Worm (Caenorhabditis elegans) whole organism, mixed stage, embryonic: ENCODE data around the gene clec-205.

Experiments
- M03D4.4 ChIP-seq: sonication (generic microtip); optimal IDR thresholded peaks from 2 replicates; lab custom pipeline; 2017; ENCODE audit warnings: mild to moderate bottlenecking, missing genetic modification characterization, missing compliant biosample characterization
- bed-3 ChIP-seq: fragments of 200-800 bp; sonication (Bioruptor generic); optimal IDR thresholded peaks from 3 replicates; lab custom pipeline; 2018; ENCODE audit warnings: mild to moderate bottlenecking, missing genetic modification characterization, moderate library complexity, missing compliant biosample characterization
- blmp-1 ChIP-seq: fragments of 150-350 bp; optimal IDR thresholded peaks from 2 replicates; lab custom pipeline; 2014; ENCODE audit warnings: missing biosample characterization, missing genetic modification characterization
- ceh-39 ChIP-seq: fragments of 150-350 bp; optimal IDR thresholded peaks from 2 replicates; lab custom pipeline; 2014; ENCODE audit warnings: missing biosample characterization, missing genetic modification characterization
- ceh-83 ChIP-seq: fragments of 200-800 bp; sonication (Bioruptor generic); optimal IDR thresholded peaks from 2 replicates; lab custom pipeline; 2018; ENCODE audit warnings: mild to moderate bottlenecking, missing genetic modification characterization, missing compliant biosample characterization
- ces-1 ChIP-seq: fragments of 150-350 bp; optimal IDR thresholded peaks from 2 replicates; lab custom pipeline; 2014; ENCODE audit warnings: missing biosample characterization, missing genetic modification reagents, missing genetic modification characterization
- drap-1 ChIP-seq: fragments of 200-800 bp; sonication (Bioruptor generic); optimal IDR thresholded peaks from 3 replicates; lab custom pipeline; 2018; ENCODE audit warnings: mild to moderate bottlenecking, missing genetic modification characterization, missing compliant biosample characterization
- elt-1 ChIP-seq: sonication (generic microtip); optimal IDR thresholded peaks from 2 replicates; lab custom pipeline; 2017; ENCODE audit warnings: missing genetic modification characterization, mild to moderate bottlenecking, missing compliant biosample characterization, antibody characterized with exemption, moderate library complexity, borderline replicate concordance; ENCODE audit not compliant: insufficient read depth
- elt-3 ChIP-seq: fragments of 150-350 bp; optimal IDR thresholded peaks from 2 replicates; lab custom pipeline; 2014; ENCODE audit warnings: missing biosample characterization, missing genetic modification characterization
- ham-2 ChIP-seq: fragments of 200-800 bp; sonication (Bioruptor generic); optimal IDR thresholded peaks from 2 replicates; lab custom pipeline; 2018; ENCODE audit warnings: mild to moderate bottlenecking, missing genetic modification characterization, missing compliant biosample characterization
- hlh-1 ChIP-seq: fragments of 150-350 bp; optimal IDR thresholded peaks from 2 replicates; lab custom pipeline; 2014; ENCODE audit warnings: missing biosample characterization, missing genetic modification reagents, missing genetic modification characterization
- lin-13 ChIP-seq: fragments of 150-350 bp; optimal IDR thresholded peaks from 2 replicates; lab custom pipeline; 2014; ENCODE audit warnings: missing biosample characterization, missing genetic modification characterization
- lin-32 ChIP-seq: fragments of 200-800 bp; sonication (Bioruptor generic); optimal IDR thresholded peaks from 2 replicates; lab custom pipeline; 2018; ENCODE audit warnings: mild to moderate bottlenecking, missing genetic modification characterization, missing compliant biosample characterization
- lsy-2 ChIP-seq: fragments of 150-350 bp; optimal IDR thresholded peaks from 2 replicates; lab custom pipeline; 2014; ENCODE audit warnings: missing biosample characterization, missing genetic modification characterization
- mab-5 ChIP-seq: fragments of 150-350 bp; optimal IDR thresholded peaks from 2 replicates; lab custom pipeline; 2014; ENCODE audit warnings: missing biosample characterization, missing genetic modification characterization
- mls-2 ChIP-seq: sonication (generic microtip); optimal IDR thresholded peaks from 2 replicates; lab custom pipeline; 2016; ENCODE audit warnings: mild to moderate bottlenecking, missing genetic modification characterization, moderate library complexity, missing compliant biosample characterization
- nhr-12 ChIP-seq: fragments of 150-350 bp; optimal IDR thresholded peaks from 2 replicates; lab custom pipeline; 2014; ENCODE audit warnings: missing biosample characterization, missing genetic modification characterization
- nhr-2 ChIP-seq: fragments of 150-350 bp; optimal IDR thresholded peaks from 2 replicates; lab custom pipeline; 2014; ENCODE audit warnings: missing biosample characterization, missing genetic modification characterization
- nhr-237 ChIP-seq: fragments of 150-350 bp; optimal IDR thresholded peaks from 2 replicates; lab custom pipeline; 2014; ENCODE audit warnings: missing biosample characterization, missing genetic modification characterization
- nhr-28 ChIP-seq: fragments of 150-350 bp; optimal IDR thresholded peaks from 2 replicates; lab custom pipeline; 2014; ENCODE audit warnings: missing biosample characterization, missing genetic modification characterization
- nhr-76 ChIP-seq: sonication (generic microtip); optimal IDR thresholded peaks from 2 replicates; lab custom pipeline; 2017; ENCODE audit warnings: missing biosample characterization, missing genetic modification characterization
- pha-4 ChIP-seq: fragments of 150-350 bp; optimal IDR thresholded peaks from 2 replicates; lab custom pipeline; 2018; ENCODE audit warnings: missing biosample characterization, missing genetic modification reagents, missing genetic modification characterization
- sem-2 ChIP-seq: fragments of 200-800 bp; sonication (Bioruptor generic); optimal IDR thresholded peaks from 2 replicates; lab custom pipeline; 2018; ENCODE audit warnings: mild to moderate bottlenecking, missing genetic modification characterization, missing compliant biosample characterization
- snpc-4 ChIP-seq: fragments of 150-350 bp; optimal IDR thresholded peaks from 2 replicates; lab custom pipeline; 2014; ENCODE audit warnings: missing biosample characterization, missing genetic modification characterization
- sptf-1 ChIP-seq: sonication (generic microtip); optimal IDR thresholded peaks from 2 replicates; lab custom pipeline; 2017; ENCODE audit warnings: mild to moderate bottlenecking, missing genetic modification characterization, moderate library complexity, missing compliant biosample characterization
- tbx-8 ChIP-seq: fragments of 200-800 bp; sonication (Bioruptor generic); optimal IDR thresholded peaks from 2 replicates; lab custom pipeline; 2018; ENCODE audit warnings: mild to moderate bottlenecking, missing genetic modification characterization, moderate library complexity, missing compliant biosample characterization
- unc-120 ChIP-seq: sonication (generic microtip); optimal IDR thresholded peaks from 2 replicates; lab custom pipeline; 2017; ENCODE audit warnings: missing genetic modification characterization, missing compliant biosample characterization; ENCODE audit not compliant: poor library complexity, severe bottlenecking
- unc-39 ChIP-seq: fragments of 150-350 bp; optimal IDR thresholded peaks from 2 replicates; lab custom pipeline; 2014; ENCODE audit warnings: missing biosample characterization, missing genetic modification characterization
- unc-62 ChIP-seq: fragments of 150-350 bp; optimal IDR thresholded peaks from 2 replicates; lab custom pipeline; 2014; ENCODE audit warnings: missing biosample characterization, missing genetic modification reagents, missing genetic modification characterization
- zip-8 ChIP-seq: fragments of 150-350 bp; optimal IDR thresholded peaks from 2 replicates; lab custom pipeline; 2014; ENCODE audit warnings: missing biosample characterization, missing genetic modification characterization
- ztf-11 ChIP-seq: fragments of 150-350 bp; optimal IDR thresholded peaks from 2 replicates; lab custom pipeline; 2014; ENCODE audit warnings: missing biosample characterization, missing genetic modification characterization

clec-205 gene

ce11 chrV:1721966-1722365, 38.7 kb upstream of the clec-205 start, which contains the start of gene srw-101:
Gene srw-101 (plus strand): TSS chrV:1722266.
- no peak for TF ChIP-seq M03D4.4 (tag; lab: Kevin White, UChicago)
- no peak for TF ChIP-seq mab-5
- TF ChIP-seq sem-2 (GFP tag; lab: Kevin White, UChicago) = no peak
- no peak for TF ChIP-seq nhr-76 (tag; lab: Kevin White, UChicago)
- no peak for TF ChIP-seq snpc-4
- no peak for TF ChIP-seq elt-3 (tag; lab: Kevin White, UChicago)

ce11 chrV:1725353-1725752, 35.3 kb upstream of the clec-205 start, which contains the start of gene sri-27:
Gene sri-27 (plus strand): TSS chrV:1725653.
- TF ChIP-seq nhr-237 (tag; lab: Kevin White, UChicago) (no peak), ces-1 (no peak), sem-2 (GFP tag; lab: Kevin White, UChicago) (no peak), ceh-39 (tag; lab: Kevin White, UChicago) (no peak), M03D4.4 (tag; lab: Kevin White, UChicago) (no peak), ztf-11 (no peak), sptf-1 (tag; lab: Kevin White, UChicago) (no peak), pha-4 (tag; lab: Kevin White, UChicago) (no peak), lsy-2 (no peak), mab-5 (no peak), mls-2 (tag; lab: Kevin White, UChicago) (no peak), unc-39 (no peak), drap-1 (no peak), unc-62 (GFP tag; lab: Kevin White, UChicago) (no peak), bed-3 (GFP tag; lab: Kevin White, UChicago) (no peak)

- no peak for TF ChIP-seq zip-8 (tag; lab: Kevin White, UChicago)
- TF ChIP-seq nhr-2 (tag; lab: Kevin White, UChicago) = no peak
- TF ChIP-seq elt-1 (tag; lab: Kevin White, UChicago) = no peak
- no peak for TF ChIP-seq unc-120 (tag; lab: Kevin White, UChicago)
- TF ChIP-seq lin-32 (GFP tag; lab: Kevin White, UChicago) = no peak
- no peak for TF ChIP-seq ztf-11
- no peak for TF ChIP-seq hlh-1 (tag; lab: Kevin White, UChicago)
- no peak for TF ChIP-seq sem-2 (GFP tag; lab: Kevin White, UChicago)
- TF ChIP-seq drap-1 = no peak
- TF ChIP-seq ceh-83 (GFP tag; lab: Kevin White, UChicago) = no peak
- no peak for TF ChIP-seq elt-3 (tag; lab: Kevin White, UChicago)
- TF ChIP-seq lsy-2 = no peak
- no peak for TF ChIP-seq tbx-8
- no peak for TF ChIP-seq snpc-4
- TF ChIP-seq sptf-1 (tag; lab: Kevin White, UChicago) = no peak
- no peak for TF ChIP-seq nhr-28 (tag; lab: Kevin White, UChicago)
- no peak for TF ChIP-seq ces-1
- no peak for TF ChIP-seq unc-62 (GFP tag; lab: Kevin White, UChicago)
- no peak for TF ChIP-seq ceh-39 (tag; lab: Kevin White, UChicago)
- TF ChIP-seq blmp-1 (tag; lab: Kevin White, UChicago) = no peak
Observed at ce11 chrV:1731918-1732317, 28.8 kb upstream of the clec-205 start, which contains the start of gene gst-21. Gene gst-21 (minus strand): TSS chrV:1732018.

- TF ChIP-seq lsy-2 (no peak), nhr-76 (tag; lab: Kevin White, UChicago) (no peak), M03D4.4 (tag; lab: Kevin White, UChicago) (no peak), ceh-39 (tag; lab: Kevin White, UChicago) (no peak), bed-3 (GFP tag; lab: Kevin White, UChicago) (no peak), lin-32 (GFP tag; lab: Kevin White, UChicago) (no peak)
Observed at ce11 chrV:1734569-1734968, 26.1 kb upstream of the clec-205 start, which contains the start of gene str-160. Gene str-160 (plus strand): TSS chrV:1734869.

- no peak for TF ChIP-seq ces-1
- TF ChIP-seq unc-120 (tag; lab: Kevin White, UChicago) = no peak
- no peak for TF ChIP-seq tbx-8
- TF ChIP-seq nhr-237 (tag; lab: Kevin White, UChicago) = no peak
- TF ChIP-seq lin-32 (GFP tag; lab: Kevin White, UChicago) = no peak
- TF ChIP-seq mls-2 (tag; lab: Kevin White, UChicago) = no peak
- TF ChIP-seq ceh-83 (GFP tag; lab: Kevin White, UChicago) = no peak
- no peak for TF ChIP-seq lin-13 (tag; lab: Kevin White, UChicago)
- no peak for TF ChIP-seq unc-39
- TF ChIP-seq elt-1 (tag; lab: Kevin White, UChicago) = no peak
- no peak for TF ChIP-seq M03D4.4 (tag; lab: Kevin White, UChicago)
- TF ChIP-seq nhr-76 (tag; lab: Kevin White, UChicago) = no peak
- TF ChIP-seq ham-2 (GFP tag; lab: Kevin White, UChicago) = no peak
- TF ChIP-seq blmp-1 (tag; lab: Kevin White, UChicago) = no peak
- no peak for TF ChIP-seq zip-8 (tag; lab: Kevin White, UChicago)
- TF ChIP-seq nhr-12 = no peak
- no peak for TF ChIP-seq nhr-2 (tag; lab: Kevin White, UChicago)
- TF ChIP-seq lsy-2 = no peak
Observed at ce11 chrV:1741074-1741473, 19.6 kb upstream of the clec-205 start, which contains the start of gene srab-25. Gene srab-25 (minus strand): TSS chrV:1741174.
